Worm (Caenorhabditis elegans): ENCODE results near the gene Y67H2A.2.

Gene Y67H2A.2

DNA sequence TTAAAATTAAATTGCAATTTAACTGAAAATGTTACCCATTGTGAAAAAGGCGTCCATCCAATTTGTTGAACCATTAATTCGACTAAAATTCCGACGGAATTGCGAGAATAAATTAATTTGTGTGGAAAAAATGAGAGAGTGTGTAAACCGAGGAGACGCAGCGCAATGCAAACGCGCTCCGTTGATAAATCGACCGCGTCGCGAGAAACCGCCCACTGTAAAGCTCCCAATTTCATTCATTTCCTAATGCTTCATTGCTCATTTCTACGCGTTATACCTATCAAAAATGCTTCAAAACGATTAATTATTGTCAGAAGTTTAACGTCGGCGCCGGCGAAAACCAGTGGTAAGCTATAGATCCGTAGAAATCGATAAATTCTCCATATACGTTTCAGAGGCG is at the start of gene Y67H2A.2, which contains the start of gene micu-1:
Y67H2A.2 (minus strand) TSS at position 74 of the 400 bp plus-strand sequence.
micu-1 (plus strand) TSS at position 181 of the 400 bp plus-strand sequence.
- no peak for TF ChIP-seq rpc-1 (optimal IDR thresholded peaks at IDR 0.05)
- no peak for TF ChIP-seq rpc-1 (tag; optimal IDR thresholded peaks at IDR 0.05)
- TF ChIP-seq pbrm-1 (GFP tag; IDR thresholded peaks at IDR 0.05) = peak; percentile 66; the same call in 1 of the 2 replicates
- peak; percentile 16 for TF ChIP-seq ceh-27 (GFP tag; optimal IDR thresholded peaks at IDR 0.05)
- peak; percentile 29; the same call in 1 of the 2 replicates for TF ChIP-seq nfyb-1 (GFP tag; IDR thresholded peaks at IDR 0.05)
- TF ChIP-seq nfya-1 (tag; optimal IDR thresholded peaks at IDR 0.05; ENCODE audit: borderline replicate concordance, insufficient read depth) = no peak
- no peak for TF ChIP-seq B0035.1 (tag; optimal IDR thresholded peaks at IDR 0.05)
- 0 out of 2 replicates have a peak, but pooled peaks have one; percentile 40 for TF ChIP-seq attf-6 (GFP tag; IDR thresholded peaks at IDR 0.05)
- TF ChIP-seq madf-10 (tag; optimal IDR thresholded peaks at IDR 0.05) = peak; percentile 16
- TF ChIP-seq lin-35 (GFP tag; optimal IDR thresholded peaks at IDR 0.05) = peak in 1 of 3 experiments; percentile 34
- no peak for TF ChIP-seq zim-3 (tag; optimal IDR thresholded peaks at IDR 0.05)
- TF ChIP-seq lin-54 (GFP tag; optimal IDR thresholded peaks at IDR 0.05) = peak; percentile 40
- TF ChIP-seq tbp1 (GFP tag; optimal IDR thresholded peaks at IDR 0.05) = peak; percentile 36
- peak; percentile 47 for TF ChIP-seq dox-1 (GFP tag; IDR thresholded peaks at IDR 0.05)
- 0 out of 2 replicates have a peak, but pooled peaks have one; percentile 32 for TF ChIP-seq madf-3 (GFP tag; IDR thresholded peaks at IDR 0.05)
- no peak for TF ChIP-seq snpc-1.3 (tag; optimal IDR thresholded peaks at IDR 0.05; ENCODE audit: insufficient read depth)
- peak; percentile 40 for TF ChIP-seq madf-6 (GFP tag; IDR thresholded peaks at IDR 0.05)
- no peak for TF ChIP-seq F49E8.2 (tag; optimal IDR thresholded peaks at IDR 0.05; ENCODE audit: insufficient read depth)
- peak; percentile 75 for TF ChIP-seq lin-40 (tag; optimal IDR thresholded peaks at IDR 0.05)
- TF ChIP-seq attf-5 (GFP tag; optimal IDR thresholded peaks at IDR 0.05) = peak; percentile 9
- TF ChIP-seq lsl-1 (GFP tag; optimal IDR thresholded peaks at IDR 0.05) = peak; percentile 40
- TF ChIP-seq snpc-4 (GFP tag; optimal IDR thresholded peaks at IDR 0.05) = no peak
- peak in 2 of 4 experiments; percentile 30 to 59 for TF ChIP-seq snpc-4 (tag; optimal IDR thresholded peaks at IDR 0.05)
- 0 out of 2 replicates have a peak, but pooled peaks have one; percentile 33 for TF ChIP-seq B0336.3 (GFP tag; IDR thresholded peaks at IDR 0.05)
- no peak for TF ChIP-seq Y53F4B.3 (GFP tag; IDR thresholded peaks at IDR 0.05)
- TF ChIP-seq K11D2.4 (GFP tag; IDR thresholded peaks at IDR 0.05) = peak; percentile 16; the same call in 1 of the 2 replicates
- TF ChIP-seq D2030.7 (GFP tag; IDR thresholded peaks at IDR 0.05) = peak; percentile 23; the same call in 1 of the 2 replicates
- TF ChIP-seq F33H1.4 (GFP tag; IDR thresholded peaks at IDR 0.05) = peak; percentile 50
- TF ChIP-seq cebp-1 (GFP tag; IDR thresholded peaks at IDR 0.05) = no peak
- TF ChIP-seq cebp-1 (tag; optimal IDR thresholded peaks at IDR 0.05) = peak; percentile 51
- TF ChIP-seq F23B12.7 (tag; optimal IDR thresholded peaks at IDR 0.05; ENCODE audit: insufficient read depth) = peak; percentile 3
- TF ChIP-seq mcd-1 (GFP tag; IDR thresholded peaks at IDR 0.05) = peak; percentile 99
- peak; percentile 99 for TF ChIP-seq hmg-1.2 (GFP tag; IDR thresholded peaks at IDR 0.05)
- no peak for TF ChIP-seq F57A8.1 (GFP tag; optimal IDR thresholded peaks at IDR 0.05)
- peak; percentile 11 for TF ChIP-seq snpc-3.4 (tag; optimal IDR thresholded peaks at IDR 0.05)
- no peak for TF ChIP-seq ZK185.1 (tag; optimal IDR thresholded peaks at IDR 0.05; ENCODE audit: poor library complexity, severe bottlenecking)

ce11 chrIV:13347232-13347715 is 49.7 kb upstream of the Y67H2A.2 start, which contains the start of gene W02A2.9:
TSS of gene W02A2.9 (plus strand) at chrIV:13347665.
- TF ChIP-seq Y56A3A.18 (GFP tag; IDR thresholded peaks at IDR 0.05) = no peak
- no peak for TF ChIP-seq ceh-40 (GFP tag; IDR thresholded peaks at IDR 0.05)
- TF ChIP-seq let-607 (tag; optimal IDR thresholded peaks at IDR 0.05) = no peak
- TF ChIP-seq ztf-3 (GFP tag; optimal IDR thresholded peaks at IDR 0.05) = no peak
- TF ChIP-seq gei-17 (GFP tag; optimal IDR thresholded peaks at IDR 0.05) = no peak
- TF ChIP-seq mes-4 (tag; optimal IDR thresholded peaks at IDR 0.05) = no peak
- no peak for TF ChIP-seq ztf-22 (GFP tag; optimal IDR thresholded peaks at IDR 0.05)
- TF ChIP-seq somi-1 (GFP tag; optimal IDR thresholded peaks at IDR 0.05) = no peak
- TF ChIP-seq nfyb-1 (GFP tag; IDR thresholded peaks at IDR 0.05) = peak; percentile 48; the same call in 1 of the 2 replicates
- no peak for TF ChIP-seq repo-1 (tag; optimal IDR thresholded peaks at IDR 0.05)
- TF ChIP-seq nhr-80 (tag; optimal IDR thresholded peaks at IDR 0.05) = peak; percentile 59
- no peak for TF ChIP-seq T26A5.8 (tag; optimal IDR thresholded peaks at IDR 0.05)
- no peak for TF ChIP-seq nhr-120 (GFP tag; IDR thresholded peaks at IDR 0.05)

All from whole organism, young adult.